Fruit fly (Drosophila melanogaster): ENCODE measurements around the gene CG42821.

- no peak for TF ChIP-seq mld (GFP tag; IDR thresholded peaks at IDR 0.05; ENCODE audit: partially characterized antibody)
- no peak for TF ChIP-seq crol (GFP tag; IDR thresholded peaks at IDR 0.05)
- TF ChIP-seq CG8944 (GFP tag; optimal IDR thresholded peaks at IDR 0.05) = no peak
- no peak for TF ChIP-seq Mad (GFP tag; optimal IDR thresholded peaks at IDR 0.05)
- no peak for TF ChIP-seq ind (GFP tag; optimal IDR thresholded peaks at IDR 0.05)
- TF ChIP-seq Eip74EF (GFP tag; optimal IDR thresholded peaks at IDR 0.05) = no peak
- no peak for TF ChIP-seq CG3281 (GFP tag; optimal IDR thresholded peaks at IDR 0.05)
- TF ChIP-seq HmgD (GFP tag; optimal IDR thresholded peaks at IDR 0.05) = no peak
These were observed 5.3 kb upstream of the CG42821 start, which contains the start of gene CG17283 for dm6 chr3R:17407576-17407975.

All from whole organism, embryonic.